Worm (Caenorhabditis elegans) whole organism, L4 larva: ENCODE measurements around the gene tbx-9.

Experiments
- F44E2.7 ChIP-seq: fragments of 200-800 bp; sonication (Bioruptor generic); IDR thresholded peaks from 2 replicates; pipeline ENCODE4 v2.1.2; 2022; ENCODE audit warnings: missing genetic modification characterization, missing compliant biosample characterization
- lsy-2 ChIP-seq, 2 experiments: fragments of 150-350 bp in 1 of 2; sonication (generic microtip) in 1 of 2; optimal IDR thresholded peaks; 2 replicates each; lab custom pipeline; 2014 to 2017; ENCODE audit warnings: missing biosample characterization in 2 of 2, missing genetic modification characterization in 2 of 2
- mdt-29 ChIP-seq: fragments of 200-800 bp; sonication (Bioruptor generic); IDR thresholded peaks from 2 replicates; pipeline ENCODE4 v1.3.6; 2022; ENCODE audit warnings: missing genetic modification reagents, missing genetic modification characterization, missing compliant biosample characterization
- nhr-102 ChIP-seq: sonication (generic microtip); optimal IDR thresholded peaks from 2 replicates; lab custom pipeline; 2016; ENCODE audit warnings: mild to moderate bottlenecking, missing genetic modification characterization, moderate library complexity, missing compliant biosample characterization
- nhr-28 ChIP-seq: fragments of 150-350 bp; optimal IDR thresholded peaks from 2 replicates; lab custom pipeline; 2014; ENCODE audit warnings: missing biosample characterization, missing genetic modification characterization
- nhr-41 ChIP-seq: fragments of 200-800 bp; sonication (Bioruptor generic); IDR thresholded peaks from 2 replicates; pipeline ENCODE4 v1.3.6; 2022; ENCODE audit warnings: missing genetic modification reagents, missing genetic modification characterization, missing compliant biosample characterization
- nhr-77 ChIP-seq: fragments of 150-350 bp; optimal IDR thresholded peaks from 2 replicates; lab custom pipeline; 2014; ENCODE audit warnings: missing biosample characterization, missing genetic modification characterization
- unc-39 ChIP-seq: sonication (generic microtip); optimal IDR thresholded peaks from 2 replicates; lab custom pipeline; 2017; ENCODE audit warnings: missing biosample characterization, missing genetic modification characterization

DNA sequence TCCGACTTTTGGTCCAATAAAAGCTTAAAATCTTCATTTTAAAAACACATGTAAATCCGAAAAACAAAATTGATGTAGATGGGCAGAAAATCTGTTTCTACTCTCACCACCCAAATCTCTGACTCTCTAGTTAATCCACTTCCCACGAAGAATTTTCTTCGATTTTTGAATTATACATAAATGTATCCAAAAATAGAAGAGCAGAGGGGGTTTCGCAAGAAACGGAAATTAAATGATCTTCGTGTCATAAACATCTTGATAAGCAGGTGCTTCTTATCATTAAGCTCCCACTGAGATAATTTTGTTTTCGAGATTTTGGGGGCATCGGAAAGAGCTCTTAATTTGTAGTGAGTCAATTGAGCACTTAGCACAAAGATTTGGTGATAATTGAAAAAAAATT lies 48.0 kb upstream of the tbx-9 start:
- TF ChIP-seq nhr-28 (tag; lab: Kevin White, UChicago) (no peak), unc-39 (tag; lab: Kevin White, UChicago) (no peak), F44E2.7 (no peak), lsy-2 (tag; optimal IDR thresholded peaks at IDR 0.05; lab: Kevin White, UChicago) (no peak), nhr-102 (tag; lab: Kevin White, UChicago) (no peak), nhr-77 (tag; lab: Kevin White, UChicago) (no peak), nhr-41 (no peak), mdt-29 (GFP tag; lab: Robert Waterston, UW) (no peak)
